Fruit fly (Drosophila melanogaster): ENCODE data around the gene Rel.
A peak's percentile ranks its signal among the peaks of the same experiment; 100 is the strongest.

Gene Rel

dm6 chr3R:9053850-9054441 lies 6.2 kb upstream of the Rel start (continued):
- TF ChIP-seq sim (GFP tag; IDR thresholded peaks at IDR 0.05) (no peak), gce (GFP tag; IDR thresholded peaks at IDR 0.05) (no peak), ewg (GFP tag; optimal IDR thresholded peaks at IDR 0.05) (peak; percentile 23), Bgb (GFP tag; IDR thresholded peaks at IDR 0.05; ENCODE audit: partially characterized antibody) (no peak), HmgD (GFP tag; optimal IDR thresholded peaks at IDR 0.05) (no peak), YL-1 (GFP tag; optimal IDR thresholded peaks at IDR 0.05) (no peak), CG12071 (GFP tag; optimal IDR thresholded peaks at IDR 0.05) (no peak), fu2 (GFP tag; optimal IDR thresholded peaks at IDR 0.05) (peak; percentile 40), phol (tag; optimal IDR thresholded peaks at IDR 0.05) (peak; percentile 61), Atf-2 (GFP tag; optimal IDR thresholded peaks at IDR 0.05) (no peak), CG17612 (GFP tag; IDR thresholded peaks at IDR 0.05) (no peak), CG6765 (GFP tag; optimal IDR thresholded peaks at IDR 0.05) (peak; percentile 45), CG8478 (optimal IDR thresholded peaks at IDR 0.05) (no peak), lmd (GFP tag; IDR thresholded peaks at IDR 0.05) (no peak), CTCF (GFP tag; optimal IDR thresholded peaks at IDR 0.05) (no peak), CG3407 (GFP tag; optimal IDR thresholded peaks at IDR 0.05) (no peak), Taf1 (GFP tag; IDR thresholded peaks at IDR 0.05) (no peak), so (GFP tag; IDR thresholded peaks at IDR 0.05) (no peak), Ets97D (GFP tag; optimal IDR thresholded peaks at IDR 0.05) (peak; percentile 10), jing (GFP tag; optimal IDR thresholded peaks at IDR 0.05) (peak; percentile 24), Spps (tag; optimal IDR thresholded peaks at IDR 0.05) (no peak), CG6254 (GFP tag; optimal IDR thresholded peaks at IDR 0.05) (no peak), vfl (GFP tag; optimal IDR thresholded peaks at IDR 0.05) (no peak), mam (GFP tag; optimal IDR thresholded peaks at IDR 0.05) (peak; percentile 47), CG4617 (GFP tag; optimal IDR thresholded peaks at IDR 0.05; ENCODE audit: borderline replicate concordance) (no peak), h (optimal IDR thresholded peaks at IDR 0.05) (no peak), nerfin-1 (tag; optimal IDR thresholded peaks at IDR 0.05) (peak; percentile 24), CkIIα-i1 (GFP tag; IDR thresholded peaks at IDR 0.05) (no peak), abd-A (tag; optimal IDR thresholded peaks at IDR 0.05) (no peak), CG1024 (GFP tag; IDR thresholded peaks at IDR 0.05) (no peak), CG15696 (tag; optimal IDR thresholded peaks at IDR 0.05) (peak; percentile 23), Chrac-16 (GFP tag; optimal IDR thresholded peaks at IDR 0.05) (peak; percentile 44), shn (GFP tag; optimal IDR thresholded peaks at IDR 0.05) (peak; percentile 19), ATbp (GFP tag; optimal IDR thresholded peaks at IDR 0.05) (no peak), tin (GFP tag; optimal IDR thresholded peaks at IDR 0.05) (peak; percentile 2), CG10366 (GFP tag; IDR thresholded peaks at IDR 0.05) (no peak), trem (tag; optimal IDR thresholded peaks at IDR 0.05) (no peak), CG2129 (GFP tag; IDR thresholded peaks at IDR 0.05; ENCODE audit: partially characterized antibody) (no peak), Optix (GFP tag; IDR thresholded peaks at IDR 0.05) (no peak), CG3995 (GFP tag; optimal IDR thresholded peaks at IDR 0.05) (peak; percentile 8), CG12391 (tag; optimal IDR thresholded peaks at IDR 0.05) (peak; percentile 31), CG2875 (GFP tag; optimal IDR thresholded peaks at IDR 0.05) (no peak), CG4282 (GFP tag; optimal IDR thresholded peaks at IDR 0.05) (peak; percentile 7), CG1647 (GFP tag; optimal IDR thresholded peaks at IDR 0.05) (no peak), Oli (tag; optimal IDR thresholded peaks at IDR 0.05) (peak; percentile 67), CG17359 (tag; optimal IDR thresholded peaks at IDR 0.05) (peak; percentile 28), Ada2b (GFP tag; IDR thresholded peaks at IDR 0.05) (no peak), tup (GFP tag; optimal IDR thresholded peaks at IDR 0.05) (no peak), p53 (GFP tag; optimal IDR thresholded peaks at IDR 0.05) (no peak), Hr3 (GFP tag; optimal IDR thresholded peaks at IDR 0.05) (peak; percentile 45), lab (GFP tag; optimal IDR thresholded peaks at IDR 0.05) (peak; percentile 50), dimm (GFP tag; IDR thresholded peaks at IDR 0.05) (no peak), ttk (GFP tag; IDR thresholded peaks at IDR 0.05) (no peak)
